Fruit fly (Drosophila melanogaster): ENCODE results near the gene mab-21.

The mab-21 gene

DNA sequence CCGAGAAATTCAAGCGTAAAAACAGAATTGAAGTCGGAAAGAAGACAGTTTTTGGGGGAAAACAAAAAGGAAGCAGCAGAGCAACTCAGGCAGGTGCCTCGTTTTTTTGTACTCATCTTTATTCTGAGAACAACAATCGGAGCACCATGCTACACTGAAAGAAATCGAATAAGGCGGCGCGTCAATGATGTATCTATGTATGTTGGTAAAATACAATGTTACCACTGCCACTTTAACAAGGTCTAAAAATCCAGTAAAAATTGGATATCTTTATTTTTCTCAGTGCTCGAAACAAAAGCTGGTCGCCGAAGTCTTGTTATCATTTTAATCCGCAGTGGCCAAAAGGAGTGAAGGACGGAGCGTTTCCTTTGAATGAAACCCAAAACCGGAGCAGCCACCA is 17.0 kb upstream of the mab-21 start:
- TF ChIP-seq gcm2 (GFP tag; optimal IDR thresholded peaks at IDR 0.05) (no peak), CHES-1-like (GFP tag; optimal IDR thresholded peaks at IDR 0.05) (no peak), CG10959 (GFP tag; IDR thresholded peaks at IDR 0.05) (0 out of 2 replicates have a peak, but pooled peaks have one; percentile 21), sens (GFP tag) (peak; percentile 43), Xrp1 (GFP tag; IDR thresholded peaks at IDR 0.05) (peak; percentile 9; the same call in 1 of the 2 replicates), danr (GFP tag; IDR thresholded peaks at IDR 0.05) (no peak), Med (GFP tag) (peak; percentile 60), CG9437 (GFP tag; optimal IDR thresholded peaks at IDR 0.05) (no peak), tup (GFP tag; optimal IDR thresholded peaks at IDR 0.05) (no peak), zfh1 (GFP tag; IDR thresholded peaks at IDR 0.05) (0 out of 3 replicates have a peak, but pooled peaks have one; percentile 27), CG10431 (GFP tag; optimal IDR thresholded peaks at IDR 0.05) (no peak), lbe (GFP tag; optimal IDR thresholded peaks at IDR 0.05) (peak; percentile 18)

DNA sequence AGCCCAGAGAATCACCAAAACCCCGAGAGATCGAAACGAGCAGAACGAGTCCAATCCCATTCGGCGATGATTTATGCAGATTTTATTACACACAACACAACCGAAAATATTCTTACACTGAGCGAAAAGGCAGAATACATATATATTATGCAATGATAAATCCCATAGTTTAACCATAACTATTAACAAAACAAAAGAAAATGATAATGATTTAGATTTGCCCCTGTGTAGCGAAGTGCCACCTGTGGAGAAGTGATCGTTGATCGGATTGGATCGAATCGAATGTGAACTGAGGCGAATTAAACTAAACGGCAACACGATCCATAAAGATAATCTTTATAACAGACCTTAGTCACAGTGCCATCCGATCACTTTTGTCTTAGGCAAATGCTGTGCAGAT is 16.0 kb upstream of the mab-21 start:
- TF ChIP-seq CG7839 (tag; optimal IDR thresholded peaks at IDR 0.05): no peak
- TF ChIP-seq abd-A (tag; optimal IDR thresholded peaks at IDR 0.05): peak; percentile 49
- TF ChIP-seq CG17912 (GFP tag; optimal IDR thresholded peaks at IDR 0.05): no peak
- TF ChIP-seq grn (GFP tag; optimal IDR thresholded peaks at IDR 0.05): peak; percentile 24
- peak; percentile 10 for TF ChIP-seq Nf-YB (GFP tag; optimal IDR thresholded peaks at IDR 0.05)
- TF ChIP-seq CG13894 (tag; optimal IDR thresholded peaks at IDR 0.05): peak; percentile 20
- peak; percentile 24; the same call in 1 of the 2 replicates for TF ChIP-seq Rfx (GFP tag; IDR thresholded peaks at IDR 0.05)
- no peak for TF ChIP-seq Stat92E (GFP tag; optimal IDR thresholded peaks at IDR 0.05)
- TF ChIP-seq gsb-n (tag; optimal IDR thresholded peaks at IDR 0.05): peak; percentile 47
- TF ChIP-seq CG15269 (tag; optimal IDR thresholded peaks at IDR 0.05): peak; percentile 63
- TF ChIP-seq sens (GFP tag): peak; percentile 56
- no peak for TF ChIP-seq CG13624 (GFP tag; optimal IDR thresholded peaks at IDR 0.05)

DNA sequence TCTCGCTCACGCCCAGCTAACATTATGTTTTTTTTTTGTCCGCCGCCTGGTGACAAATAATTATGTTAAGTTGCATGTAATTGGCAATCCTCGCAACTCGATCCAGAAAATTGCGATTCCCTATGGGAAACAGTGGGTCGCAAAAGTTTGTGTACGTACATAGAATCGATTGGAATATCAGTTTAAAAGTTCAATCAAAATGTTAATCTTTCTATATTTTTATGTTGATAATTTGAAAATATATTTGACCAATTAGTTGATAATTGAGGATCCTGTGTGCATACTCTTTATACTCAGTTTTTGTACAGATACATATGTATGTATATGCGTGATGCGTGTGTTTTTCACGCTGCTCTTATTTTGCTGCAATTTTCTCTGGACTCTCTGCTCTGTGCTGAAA is 14.9 kb upstream of the mab-21 start:
- TF ChIP-seq PHDP (tag; optimal IDR thresholded peaks at IDR 0.05): no peak
- TF ChIP-seq pan (optimal IDR thresholded peaks at IDR 0.05): no peak
- peak in 1 of 2 experiments; percentile 25 for TF ChIP-seq pan (GFP tag; optimal IDR thresholded peaks at IDR 0.05 in 1 of 2, IDR thresholded peaks at IDR 0.05 in 1 of 2)
- TF ChIP-seq CG11093 (GFP tag; IDR thresholded peaks at IDR 0.05): peak; percentile 11; the same call in 1 of the 3 replicates
- TF ChIP-seq bsh (GFP tag; optimal IDR thresholded peaks at IDR 0.05): peak in 1 of 2 experiments; percentile 11
- TF ChIP-seq ranshi (GFP tag; IDR thresholded peaks at IDR 0.05): no peak
- no peak for TF ChIP-seq CG1832 (GFP tag; optimal IDR thresholded peaks at IDR 0.05)
- no peak for TF ChIP-seq Usf (GFP tag; optimal IDR thresholded peaks at IDR 0.05)
- no peak for TF ChIP-seq CG4360 (GFP tag; IDR thresholded peaks at IDR 0.05)
- TF ChIP-seq gem (tag; optimal IDR thresholded peaks at IDR 0.05): peak; percentile 10
- no peak for TF ChIP-seq jumu (GFP tag; optimal IDR thresholded peaks at IDR 0.05)
- TF ChIP-seq Drgx (GFP tag; IDR thresholded peaks at IDR 0.05): peak; percentile 79
- no peak for TF ChIP-seq sna (GFP tag; IDR thresholded peaks at IDR 0.05; ENCODE audit: partially characterized antibody)
- TF ChIP-seq abd-A (tag; optimal IDR thresholded peaks at IDR 0.05): no peak
- no peak for TF ChIP-seq Tbp (GFP tag; optimal IDR thresholded peaks at IDR 0.05)
- no peak for TF ChIP-seq prd (optimal IDR thresholded peaks at IDR 0.05)
- TF ChIP-seq prd (GFP tag; IDR thresholded peaks at IDR 0.05): peak; percentile 38; the same call in 1 of the 3 replicates
- TF ChIP-seq Sox102F (GFP tag; optimal IDR thresholded peaks at IDR 0.05): peak; percentile 0
- peak; percentile 70 for TF ChIP-seq CG8388 (GFP tag; optimal IDR thresholded peaks at IDR 0.05)
- no peak for TF ChIP-seq Fer1 (GFP tag; optimal IDR thresholded peaks at IDR 0.05)
- TF ChIP-seq CG11696 (GFP tag; IDR thresholded peaks at IDR 0.05): no peak
- TF ChIP-seq sens (GFP tag): peak; percentile 49
- TF ChIP-seq CG31441 (GFP tag; IDR thresholded peaks at IDR 0.05): no peak
- TF ChIP-seq CG7556 (GFP tag; optimal IDR thresholded peaks at IDR 0.05): no peak
- TF ChIP-seq mld (GFP tag; IDR thresholded peaks at IDR 0.05; ENCODE audit: partially characterized antibody): no peak
- peak; percentile 38 for TF ChIP-seq nom (GFP tag; optimal IDR thresholded peaks at IDR 0.05)
- 0 out of 2 replicates have a peak, but pooled peaks have one; percentile 15 for TF ChIP-seq Ptx1 (GFP tag; IDR thresholded peaks at IDR 0.05)
- TF ChIP-seq C15 (GFP tag; IDR thresholded peaks at IDR 0.05): no peak
